Worm (Caenorhabditis elegans): ENCODE measurements around the gene K02D10.2.

DNA sequence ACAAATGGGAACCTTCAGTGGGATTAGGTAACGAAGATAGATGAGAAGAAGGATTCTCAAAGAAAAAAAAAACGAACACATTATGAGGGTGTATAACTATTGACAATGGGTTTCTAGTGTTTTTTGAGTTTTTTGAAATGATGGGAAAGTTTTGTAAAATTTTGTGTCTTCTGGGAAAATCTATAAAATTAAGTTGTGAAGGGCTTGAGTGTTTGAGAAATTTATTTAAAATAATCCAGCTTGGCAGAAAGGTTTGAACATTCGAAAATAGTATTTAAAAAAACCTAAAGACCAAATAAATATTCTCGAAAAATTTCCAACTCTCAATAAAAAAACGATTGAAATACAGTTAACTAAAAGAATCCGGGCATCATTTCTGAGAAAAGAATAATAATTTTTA, 25.8 kb downstream of the K02D10.2 start:
- TF ChIP-seq nhr-84 (tag; optimal IDR thresholded peaks at IDR 0.05): no peak
- no peak for TF ChIP-seq unc-86 (tag; optimal IDR thresholded peaks at IDR 0.05)
- TF ChIP-seq ztf-11 (tag; optimal IDR thresholded peaks at IDR 0.05): no peak
- no peak for TF ChIP-seq sox-4 (tag; optimal IDR thresholded peaks at IDR 0.05)
- TF ChIP-seq elt-3 (tag; optimal IDR thresholded peaks at IDR 0.05): no peak
